Worm (Caenorhabditis elegans) whole organism, dauer: Measurements from ENCODE around the gene lfi-1.

ENCODE experiments used
- unc-62 ChIP-seq: sonication (generic microtip); optimal IDR thresholded peaks from 2 replicates; lab custom pipeline; 2017; ENCODE audit warnings: missing biosample characterization, missing genetic modification reagents, missing genetic modification characterization

lfi-1 gene

ce11 chrX:4976530-4976929 is at the start of gene lfi-1:
TSS of gene lfi-1 (plus strand) at chrX:4976830.
- no peak for TF ChIP-seq unc-62 (GFP tag; lab: Kevin White, UChicago)

- no peak for TF ChIP-seq unc-62 (GFP tag; lab: Kevin White, UChicago)
These were observed 48.5 kb upstream of the lfi-1 start for ce11 chrX:4928118-4928517.

- no peak for TF ChIP-seq unc-62 (GFP tag; lab: Kevin White, UChicago)
These were observed 47.0 kb upstream of the lfi-1 start, which contains the start of gene mct-4 for ce11 chrX:4929657-4930056. TSS of gene mct-4 (minus strand) at chrX:4929757.

- no peak for TF ChIP-seq unc-62 (GFP tag; lab: Kevin White, UChicago)
These were observed 44.6 kb upstream of the lfi-1 start for ce11 chrX:4932023-4932422.

- TF ChIP-seq unc-62 (GFP tag; lab: Kevin White, UChicago) = no peak
These were observed 43.7 kb upstream of the lfi-1 start for ce11 chrX:4932964-4933363.

ce11 chrX:4938990-4939389 is 37.6 kb upstream of the lfi-1 start:
- TF ChIP-seq unc-62 (GFP tag; lab: Kevin White, UChicago) = no peak

ce11 chrX:4947749-4948148 is 28.9 kb upstream of the lfi-1 start, which contains the start of gene tyra-3:
TSS of gene tyra-3 (plus strand) at chrX:4948049.
- no peak for TF ChIP-seq unc-62 (GFP tag; lab: Kevin White, UChicago)

ce11 chrX:4957259-4957658 is 19.4 kb upstream of the lfi-1 start, which contains the start of gene M03F4.4:
TSS of gene M03F4.4 (minus strand) at chrX:4957418.
- TF ChIP-seq unc-62 (GFP tag; lab: Kevin White, UChicago) = no peak

ce11 chrX:4958986-4959385 is 17.6 kb upstream of the lfi-1 start:
- no peak for TF ChIP-seq unc-62 (GFP tag; lab: Kevin White, UChicago)

ce11 chrX:4959440-4959839 is 17.2 kb upstream of the lfi-1 start:
- TF ChIP-seq unc-62 (GFP tag; lab: Kevin White, UChicago) = no peak

ce11 chrX:4960422-4960821 is 16.2 kb upstream of the lfi-1 start, which contains the start of gene act-4:
TSS of gene act-4 (plus strand) at chrX:4960621.
- no peak for TF ChIP-seq unc-62 (GFP tag; lab: Kevin White, UChicago)

ce11 chrX:4960910-4961680 is 15.5 kb upstream of the lfi-1 start:
- no peak for TF ChIP-seq unc-62 (GFP tag; lab: Kevin White, UChicago)

ce11 chrX:4961681-4962656 is 14.7 kb upstream of the lfi-1 start:
- TF ChIP-seq unc-62 (GFP tag; lab: Kevin White, UChicago) = no peak

- TF ChIP-seq unc-62 (GFP tag; lab: Kevin White, UChicago) = no peak
These were observed 11.0 kb upstream of the lfi-1 start for ce11 chrX:4965592-4965991.

ce11 chrX:4969228-4969627 is 7.4 kb upstream of the lfi-1 start, which contains the start of gene M03F4.6:
TSS of gene M03F4.6 (minus strand) at chrX:4969328.
- TF ChIP-seq unc-62 (GFP tag; lab: Kevin White, UChicago) = no peak

ce11 chrX:4970863-4971345 is 5.7 kb upstream of the lfi-1 start, which contains the start of gene calu-1:
TSS of gene calu-1 (minus strand) at chrX:4970913.
- no peak for TF ChIP-seq unc-62 (GFP tag; lab: Kevin White, UChicago)
